Worm (Caenorhabditis elegans) whole organism, late embryonic: ENCODE measurements around the gene ZK757.10.
A peak's percentile ranks its signal among the peaks of the same experiment; 100 is the strongest.

ENCODE experiments used
- C38D4.7 ChIP-seq: fragments of 200-800 bp; sonication (Bioruptor generic); optimal IDR thresholded peaks from 2 replicates; lab custom pipeline; 2018; ENCODE audit warnings: mild to moderate bottlenecking, missing genetic modification characterization, moderate library complexity, missing compliant biosample characterization
- K02D7.2 ChIP-seq: sonication (generic microtip); optimal IDR thresholded peaks from 2 replicates; lab custom pipeline; 2017; ENCODE audit warnings: mild to moderate bottlenecking, missing genetic modification characterization, missing compliant biosample characterization
- T23F11.4 ChIP-seq: fragments of 200-800 bp; sonication (Bioruptor generic); optimal IDR thresholded peaks from 2 replicates; lab custom pipeline; 2018; ENCODE audit warnings: mild to moderate bottlenecking, missing genetic modification characterization, missing compliant biosample characterization
- ama-1 ChIP-seq: fragments of 150-350 bp; optimal IDR thresholded peaks from 2 replicates; lab custom pipeline; 2014
- ceh-22 ChIP-seq: sonication (generic microtip); optimal IDR thresholded peaks from 2 replicates; lab custom pipeline; 2017; ENCODE audit warnings: missing biosample characterization, missing genetic modification characterization
- ceh-24 ChIP-seq: sonication (generic microtip); optimal IDR thresholded peaks from 2 replicates; lab custom pipeline; 2016; ENCODE audit warnings: mild to moderate bottlenecking, missing genetic modification characterization, missing compliant biosample characterization
- dmd-4 ChIP-seq: sonication (generic microtip); optimal IDR thresholded peaks from 2 replicates; lab custom pipeline; 2016; ENCODE audit warnings: borderline replicate concordance, missing genetic modification characterization, missing compliant biosample characterization
- dve-1 ChIP-seq: sonication (generic microtip); optimal IDR thresholded peaks from 2 replicates; lab custom pipeline; 2017; ENCODE audit warnings: antibody characterized with exemption, mild to moderate bottlenecking, missing genetic modification characterization, missing compliant biosample characterization
- fkh-6 ChIP-seq: sonication (generic microtip); optimal IDR thresholded peaks from 2 replicates; lab custom pipeline; 2016; ENCODE audit warnings: missing genetic modification characterization, missing compliant biosample characterization
- gmeb-2 ChIP-seq: sonication (generic microtip); optimal IDR thresholded peaks from 2 replicates; lab custom pipeline; 2016; ENCODE audit warnings: missing genetic modification characterization, inconsistent platforms, missing compliant biosample characterization
- hlh-30 ChIP-seq: sonication (generic microtip); optimal IDR thresholded peaks from 2 replicates; lab custom pipeline; 2017; ENCODE audit warnings: antibody characterized with exemption, missing genetic modification characterization, missing compliant biosample characterization; ENCODE audit not compliant: insufficient read depth
- hlh-8 ChIP-seq: sonication (generic microtip); optimal IDR thresholded peaks from 2 replicates; lab custom pipeline; 2016; ENCODE audit warnings: missing genotype, missing genetic modification characterization, missing compliant biosample characterization
- lim-6 ChIP-seq: sonication (generic microtip); optimal IDR thresholded peaks from 2 replicates; lab custom pipeline; 2016; ENCODE audit warnings: missing genetic modification characterization, missing compliant biosample characterization
- lin-11 ChIP-seq: fragments of 200-800 bp; sonication (Bioruptor generic); optimal IDR thresholded peaks from 2 replicates; lab custom pipeline; 2018; ENCODE audit warnings: mild to moderate bottlenecking, missing genetic modification characterization, missing compliant biosample characterization
- madf-2 ChIP-seq: sonication (generic microtip); optimal IDR thresholded peaks from 2 replicates; lab custom pipeline; 2017; ENCODE audit warnings: missing genetic modification characterization, missing compliant biosample characterization
- nfya-1 ChIP-seq: sonication (generic microtip); optimal IDR thresholded peaks from 2 replicates; lab custom pipeline; 2017; ENCODE audit warnings: missing genetic modification characterization, mild to moderate bottlenecking, missing compliant biosample characterization, antibody characterized with exemption, moderate library complexity
- npax-4 ChIP-seq: sonication (generic microtip); optimal IDR thresholded peaks from 2 replicates; lab custom pipeline; 2016; ENCODE audit warnings: missing genetic modification characterization, missing compliant biosample characterization
- odd-2 ChIP-seq: sonication (generic microtip); optimal IDR thresholded peaks from 2 replicates; lab custom pipeline; 2017; ENCODE audit warnings: antibody characterized with exemption, mild to moderate bottlenecking, missing genetic modification characterization, missing compliant biosample characterization
- pag-3 ChIP-seq: sonication (generic microtip); optimal IDR thresholded peaks from 2 replicates; lab custom pipeline; 2016; ENCODE audit warnings: missing compliant biosample characterization, missing genetic modification characterization, borderline replicate concordance
- pat-9 ChIP-seq: fragments of 200-800 bp; sonication (Bioruptor generic); optimal IDR thresholded peaks from 2 replicates; lab custom pipeline; 2018; ENCODE audit warnings: mild to moderate bottlenecking, missing genetic modification characterization, moderate library complexity, missing compliant biosample characterization
- pha-2 ChIP-seq: sonication (generic microtip); optimal IDR thresholded peaks from 2 replicates; lab custom pipeline; 2017; ENCODE audit warnings: mild to moderate bottlenecking, missing genetic modification characterization, missing compliant biosample characterization
- pros-1 ChIP-seq: fragments of 150-350 bp; optimal IDR thresholded peaks from 2 replicates; lab custom pipeline; 2014; ENCODE audit warnings: missing biosample characterization, missing genetic modification reagents, missing genetic modification characterization
- ref-2 ChIP-seq: sonication (generic microtip); optimal IDR thresholded peaks from 2 replicates; lab custom pipeline; 2016; ENCODE audit warnings: missing genetic modification characterization, missing compliant biosample characterization
- sox-2 ChIP-seq: fragments of 200-800 bp; sonication (Bioruptor generic); IDR thresholded peaks from 2 replicates; pipeline ENCODE4 v1.3.6; 2022; ENCODE audit warnings: missing genetic modification reagents, missing genetic modification characterization, missing compliant biosample characterization
- tbx-2 ChIP-seq: sonication (generic microtip); optimal IDR thresholded peaks from 2 replicates; lab custom pipeline; 2016; ENCODE audit warnings: missing genetic modification characterization, missing compliant biosample characterization
- tbx-7 ChIP-seq: sonication (generic microtip); optimal IDR thresholded peaks from 2 replicates; lab custom pipeline; 2016; ENCODE audit warnings: missing genotype, missing genetic modification characterization, missing compliant biosample characterization
- ttx-3 ChIP-seq: sonication (generic microtip); optimal IDR thresholded peaks from 2 replicates; lab custom pipeline; 2016; ENCODE audit warnings: missing genetic modification reagents, missing genetic modification characterization, missing compliant biosample characterization
- unc-3 ChIP-seq, 2 experiments: fragments of 200-800 bp in 1 of 2; sonication (Bioruptor generic) in 1 of 2; sonication (generic microtip) in 1 of 2; conservative IDR thresholded peaks in 1 of 2; optimal IDR thresholded peaks in 1 of 2; 2 replicates each; pipeline versions ENCODE4 v1.3.6 to Lab custom; 2016 to 2022; ENCODE audit warnings: missing compliant biosample characterization in 2 of 2, missing genetic modification characterization in 2 of 2, missing genetic modification reagents in 1 of 2
- unc-55 ChIP-seq: sonication (generic microtip); optimal IDR thresholded peaks from 2 replicates; lab custom pipeline; 2017; ENCODE audit warnings: missing biosample characterization, missing genetic modification reagents, missing genetic modification characterization
- zip-5 ChIP-seq: sonication (generic microtip); optimal IDR thresholded peaks from 2 replicates; lab custom pipeline; 2016; ENCODE audit warnings: missing genetic modification characterization, missing compliant biosample characterization

The ZK757.10 gene

DNA sequence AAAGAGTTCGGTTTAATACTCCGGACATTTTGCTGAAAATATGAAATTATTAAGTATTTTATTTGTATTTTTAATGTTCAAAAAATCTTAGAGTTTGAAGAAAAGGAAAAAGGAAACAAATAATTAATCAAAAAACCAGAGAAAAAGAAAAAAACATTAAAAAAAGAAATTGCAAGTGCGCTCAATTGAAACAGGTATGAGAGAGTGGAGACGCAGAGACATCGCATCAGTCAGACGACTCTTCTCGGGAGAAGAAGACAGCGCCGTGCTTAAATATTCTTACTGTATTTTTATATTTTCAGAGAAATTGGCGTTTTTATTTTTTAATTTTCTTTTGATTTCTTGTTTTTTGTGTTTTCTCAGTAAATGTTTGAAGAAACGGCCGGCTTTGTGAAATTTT is 29.0 kb upstream of the ZK757.10 start, which contains the start of gene mrpl-36:
Gene mrpl-36, minus strand, starts transcription at position 34 of the 400 bp plus-strand sequence.
- TF ChIP-seq hlh-30 (tag; lab: Kevin White, UChicago) (no peak), dmd-4 (tag; lab: Kevin White, UChicago) (no peak), unc-55 (GFP tag; lab: Kevin White, UChicago) (peak; percentile 11)

DNA sequence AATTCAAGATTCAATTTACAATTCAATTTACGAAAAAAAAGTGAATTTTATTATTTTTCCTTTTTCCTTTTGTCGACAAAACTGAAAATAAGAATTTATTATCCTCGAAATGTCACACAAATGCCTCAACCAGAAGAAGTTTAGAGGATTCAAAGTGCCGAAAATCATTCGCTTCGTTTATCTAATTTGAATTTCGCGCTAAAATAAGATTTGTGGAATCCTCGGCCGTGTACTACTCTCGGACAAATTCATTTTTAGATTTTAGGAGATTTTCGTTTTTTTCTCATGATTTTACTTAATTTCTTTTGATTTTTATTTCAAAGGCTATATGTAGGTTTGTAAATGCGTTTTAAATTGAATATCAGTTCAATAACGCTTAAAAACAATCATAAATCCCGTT is 28.4 kb upstream of the ZK757.10 start:
- TF ChIP-seq tbx-2 (tag; lab: Kevin White, UChicago): no peak
- no peak for TF ChIP-seq fkh-6 (tag; lab: Kevin White, UChicago)
- no peak for TF ChIP-seq tbx-7 (tag; lab: Kevin White, UChicago)
- TF ChIP-seq unc-3 (GFP tag; conservative IDR thresholded peaks at IDR 0.05; lab: Robert Waterston, UW): no peak
- no peak for TF ChIP-seq unc-3 (tag; optimal IDR thresholded peaks at IDR 0.05; lab: Kevin White, UChicago)
- TF ChIP-seq C38D4.7 (GFP tag; lab: Kevin White, UChicago): no peak
- TF ChIP-seq T23F11.4 (GFP tag; lab: Kevin White, UChicago): no peak
- TF ChIP-seq, all 69 proteins: peak for 0

DNA sequence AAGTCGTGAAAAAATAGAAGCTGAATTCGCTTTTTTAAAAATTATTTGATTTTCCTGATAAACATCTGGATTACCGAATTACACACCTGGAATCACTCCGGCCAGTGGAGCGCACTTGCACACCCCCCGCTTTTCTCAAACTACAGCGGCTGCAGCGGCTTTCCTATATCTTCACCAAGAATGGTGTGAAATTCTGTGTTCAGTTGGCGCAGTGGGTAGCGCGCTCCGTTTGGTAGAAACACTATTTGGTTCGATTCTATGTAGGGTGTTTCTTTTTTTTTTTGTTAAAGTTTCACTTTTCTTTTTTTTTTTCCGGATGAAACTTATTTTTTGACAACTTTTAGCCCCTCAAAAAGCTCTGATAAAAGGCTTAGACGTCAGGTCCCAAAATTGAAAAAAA is 27.9 kb upstream of the ZK757.10 start:
- peak; percentile 31; the same call in 1 of the 2 replicates for TF ChIP-seq sox-2
- peak; percentile 8 for TF ChIP-seq hlh-8 (tag; lab: Kevin White, UChicago)

DNA sequence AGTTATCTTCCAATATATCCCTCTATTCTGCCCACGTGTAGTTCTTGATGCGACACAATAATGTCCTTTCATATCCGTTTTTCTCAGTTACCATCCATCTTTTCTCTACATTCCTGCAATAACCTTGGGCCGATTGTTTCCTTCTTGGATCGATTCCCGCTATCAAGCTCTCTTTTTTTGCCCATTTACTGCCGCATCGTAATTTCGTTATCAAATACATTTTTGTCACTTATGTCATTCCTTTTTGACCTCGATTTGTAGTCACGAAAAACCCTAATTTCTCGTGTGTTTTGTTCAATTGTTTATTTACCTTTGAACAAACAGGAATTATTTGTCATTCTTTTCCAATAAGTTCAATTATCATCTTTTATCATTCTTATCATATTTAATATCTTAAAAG is 27.1 kb upstream of the ZK757.10 start:
- TF ChIP-seq pha-2 (tag; lab: Kevin White, UChicago): no peak
- no peak for TF ChIP-seq zip-5 (tag; lab: Kevin White, UChicago)
- TF ChIP-seq K02D7.2 (tag; lab: Kevin White, UChicago): no peak
- TF ChIP-seq, all 69 proteins: peak for 0

DNA sequence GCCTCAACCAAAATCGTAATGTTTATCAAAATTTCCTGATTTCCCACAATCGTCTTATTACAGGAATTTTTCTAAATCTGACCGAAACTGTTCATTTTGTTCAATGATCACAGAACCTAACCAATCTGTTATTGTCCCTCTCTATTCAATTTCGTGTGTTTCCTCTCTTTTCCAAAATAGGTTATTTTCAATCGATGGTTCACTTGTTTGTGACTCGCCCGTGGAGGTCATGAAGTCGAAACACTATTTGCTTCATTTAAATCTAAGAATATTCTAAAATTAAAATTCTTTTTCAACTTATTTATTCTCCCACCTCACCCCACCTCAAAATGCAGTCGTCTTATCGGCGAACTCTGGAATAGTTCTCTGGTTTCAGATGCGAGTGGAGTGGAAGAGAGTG is 26.2 kb upstream of the ZK757.10 start:
- TF ChIP-seq pat-9 (tag; lab: Kevin White, UChicago) (no peak), pros-1 (tag; lab: Kevin White, UChicago) (no peak), ceh-24 (no peak), gmeb-2 (tag; lab: Kevin White, UChicago) (no peak), ama-1 (lab: Kevin White, UChicago) (no peak), dve-1 (tag; lab: Kevin White, UChicago) (no peak), pag-3 (tag; lab: Kevin White, UChicago) (no peak), ttx-3 (tag; lab: Kevin White, UChicago) (no peak), madf-2 (tag; lab: Kevin White, UChicago) (no peak), nfya-1 (tag; lab: Kevin White, UChicago) (no peak), dmd-4 (tag; lab: Kevin White, UChicago) (no peak), ceh-22 (tag; lab: Kevin White, UChicago) (no peak), T23F11.4 (GFP tag; lab: Kevin White, UChicago) (no peak)

DNA sequence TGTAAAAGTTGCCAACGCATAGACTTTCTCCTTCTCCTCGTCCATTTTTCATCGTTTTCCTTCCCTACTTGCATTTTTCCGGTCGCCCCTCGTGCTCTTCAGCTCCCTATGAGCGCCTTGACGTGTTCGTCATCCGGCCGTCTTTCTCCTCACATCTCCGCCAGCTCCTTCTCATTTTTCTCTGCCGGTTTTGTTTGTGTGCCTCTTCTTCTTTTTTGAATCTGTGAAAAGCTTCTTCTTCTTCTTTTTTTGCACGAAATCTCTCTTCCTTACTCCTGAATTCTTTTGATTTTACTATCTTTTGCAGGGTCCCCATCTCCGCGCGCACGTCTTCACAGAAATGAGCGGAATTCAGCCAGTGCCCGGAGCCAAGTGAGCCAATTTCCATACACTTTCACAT is 25.5 kb upstream of the ZK757.10 start, which contains the start of gene K11H3.3:
Gene K11H3.3, plus strand, starts transcription at position 308 of the 400 bp plus-strand sequence.
- TF ChIP-seq pros-1 (tag; lab: Kevin White, UChicago): no peak
- TF ChIP-seq dmd-4 (tag; lab: Kevin White, UChicago): no peak
- no peak for TF ChIP-seq lim-6 (tag; lab: Kevin White, UChicago)
- no peak for TF ChIP-seq pag-3 (tag; lab: Kevin White, UChicago)
- no peak for TF ChIP-seq npax-4
- TF ChIP-seq lin-11 (tag; lab: Kevin White, UChicago): no peak
- no peak for TF ChIP-seq unc-3 (GFP tag; conservative IDR thresholded peaks at IDR 0.05; lab: Robert Waterston, UW)
- no peak for TF ChIP-seq unc-3 (tag; optimal IDR thresholded peaks at IDR 0.05; lab: Kevin White, UChicago)
- no peak for TF ChIP-seq odd-2 (tag; lab: Kevin White, UChicago)
- no peak for TF ChIP-seq pha-2 (tag; lab: Kevin White, UChicago)
- no peak for TF ChIP-seq ref-2 (tag; lab: Kevin White, UChicago)
